Worm (Caenorhabditis elegans): ENCODE measurements around the gene mig-22.
A peak's percentile ranks its signal among the peaks of the same experiment; 100 is the strongest.

The mig-22 gene

ce11 chrIII:8767292-8767829 lies at the start of gene mig-22:
mig-22 (minus strand) TSS chrIII:8767342.
- TF ChIP-seq tbx-11 (GFP tag; IDR thresholded peaks at IDR 0.05) (no peak), sea-1 (GFP tag; conservative IDR thresholded peaks at IDR 0.05) (no peak), tbx-37 (GFP tag; conservative IDR thresholded peaks at IDR 0.05) (no peak), flt-1 (GFP tag; IDR thresholded peaks at IDR 0.05) (no peak), scrt-1 (GFP tag; IDR thresholded peaks at IDR 0.05) (no peak), pes-1 (GFP tag; IDR thresholded peaks at IDR 0.05) (no peak), ama-1 (optimal IDR thresholded peaks at IDR 0.05) (no peak), tra-4 (tag; optimal IDR thresholded peaks at IDR 0.05) (no peak), F13C5.2 (tag; optimal IDR thresholded peaks at IDR 0.05) (no peak), ceh-13 (GFP tag; optimal IDR thresholded peaks at IDR 0.05) (no peak), ets-7 (tag; optimal IDR thresholded peaks at IDR 0.05) (no peak), aly-1 (tag; optimal IDR thresholded peaks at IDR 0.05) (no peak), ceh-36 (tag; optimal IDR thresholded peaks at IDR 0.05) (no peak), hmg-4 (GFP tag; optimal IDR thresholded peaks at IDR 0.05) (no peak), B0310.2 (tag; optimal IDR thresholded peaks at IDR 0.05) (no peak), hmbx-1 (tag; optimal IDR thresholded peaks at IDR 0.05) (no peak), hnd-1 (tag; optimal IDR thresholded peaks at IDR 0.05) (no peak)

ce11 chrIII:8815699-8816098 lies 48.6 kb upstream of the mig-22 start:
- no peak for TF ChIP-seq hnd-1 (tag; optimal IDR thresholded peaks at IDR 0.05)
- no peak for TF ChIP-seq tbx-11 (GFP tag; IDR thresholded peaks at IDR 0.05)
- no peak for TF ChIP-seq flt-1 (GFP tag; IDR thresholded peaks at IDR 0.05)
- TF ChIP-seq aly-1 (tag; optimal IDR thresholded peaks at IDR 0.05) = no peak
- no peak for TF ChIP-seq ceh-36 (tag; optimal IDR thresholded peaks at IDR 0.05)
- TF ChIP-seq sea-1 (GFP tag; conservative IDR thresholded peaks at IDR 0.05) = no peak
- TF ChIP-seq scrt-1 (GFP tag; IDR thresholded peaks at IDR 0.05) = no peak
- TF ChIP-seq ceh-13 (GFP tag; optimal IDR thresholded peaks at IDR 0.05) = no peak
- TF ChIP-seq F13C5.2 (tag; optimal IDR thresholded peaks at IDR 0.05) = no peak
- no peak for TF ChIP-seq hmg-4 (GFP tag; optimal IDR thresholded peaks at IDR 0.05)

DNA sequence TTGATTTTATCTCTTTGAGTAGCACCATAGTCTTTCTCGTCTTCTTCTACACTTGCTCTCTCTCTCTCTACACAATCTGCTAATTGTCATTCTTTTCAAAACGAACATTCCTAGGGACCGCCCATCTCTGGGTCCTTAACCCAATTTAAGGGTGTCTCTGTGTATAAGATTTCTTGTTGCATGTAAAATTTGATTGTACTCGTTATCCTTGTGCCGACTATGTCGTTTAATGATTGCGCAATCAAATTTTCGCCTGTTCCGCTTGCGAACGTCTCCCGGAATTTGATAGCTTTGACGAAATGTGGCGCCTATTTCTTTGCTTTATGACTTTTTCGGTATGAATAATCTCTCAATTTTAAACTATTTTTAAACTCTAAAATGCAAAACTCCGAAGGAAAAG lies 44.0 kb upstream of the mig-22 start:
- no peak for TF ChIP-seq ceh-36 (tag; optimal IDR thresholded peaks at IDR 0.05)
- no peak for TF ChIP-seq sea-1 (GFP tag; conservative IDR thresholded peaks at IDR 0.05)

DNA sequence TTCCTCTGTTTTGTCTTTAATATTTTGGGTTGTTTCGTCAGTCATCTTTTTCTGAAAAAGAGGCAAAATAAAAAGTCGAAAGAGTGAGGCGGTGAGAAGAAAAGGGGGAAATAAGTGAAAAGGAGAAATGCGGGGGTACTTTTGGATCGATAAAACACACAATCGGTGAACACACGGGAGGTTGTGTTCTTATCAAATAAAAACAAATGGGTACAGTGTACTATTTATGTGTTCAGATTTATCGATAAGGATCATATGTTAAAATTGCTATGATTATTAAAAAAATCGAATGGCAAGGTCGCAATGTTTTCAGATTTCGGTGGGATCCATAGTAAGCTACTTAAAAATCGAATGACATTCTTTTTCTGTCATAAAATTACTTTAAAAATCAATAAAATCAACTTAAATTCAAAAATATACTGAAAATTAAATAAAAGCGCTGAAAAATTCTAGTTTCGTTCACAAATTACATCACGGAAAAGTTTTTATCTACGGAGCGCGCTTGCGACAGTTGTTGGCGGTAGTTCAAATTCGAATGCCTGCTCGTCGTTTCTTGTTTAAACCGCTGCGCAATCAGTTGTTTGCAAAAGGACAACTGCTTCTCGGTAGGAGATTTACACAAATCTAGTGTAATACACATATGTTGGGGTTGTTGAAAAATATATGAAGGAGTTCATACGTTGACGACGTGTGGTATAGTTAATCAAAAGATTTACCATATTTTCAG lies 42.3 kb upstream of the mig-22 start, which contains the start of gene prx-19:
TSS of gene prx-19 (minus strand) at position 51 of the 727 bp plus-strand sequence.
- TF ChIP-seq ama-1 (optimal IDR thresholded peaks at IDR 0.05) = no peak
- no peak for TF ChIP-seq ceh-13 (GFP tag; optimal IDR thresholded peaks at IDR 0.05)
- no peak for TF ChIP-seq hmbx-1 (tag; optimal IDR thresholded peaks at IDR 0.05)
- TF ChIP-seq aly-1 (tag; optimal IDR thresholded peaks at IDR 0.05) = no peak
- no peak for TF ChIP-seq tbx-11 (GFP tag; IDR thresholded peaks at IDR 0.05)
- no peak for TF ChIP-seq flt-1 (GFP tag; IDR thresholded peaks at IDR 0.05)
- no peak for TF ChIP-seq B0310.2 (tag; optimal IDR thresholded peaks at IDR 0.05)
- no peak for TF ChIP-seq sea-1 (GFP tag; conservative IDR thresholded peaks at IDR 0.05)
- no peak for TF ChIP-seq pes-1 (GFP tag; IDR thresholded peaks at IDR 0.05)
- no peak for TF ChIP-seq hmg-4 (GFP tag; optimal IDR thresholded peaks at IDR 0.05)
- TF ChIP-seq F13C5.2 (tag; optimal IDR thresholded peaks at IDR 0.05) = no peak

- TF ChIP-seq scrt-1 (GFP tag; IDR thresholded peaks at IDR 0.05) (no peak), ama-1 (optimal IDR thresholded peaks at IDR 0.05) (no peak), tbx-37 (GFP tag; conservative IDR thresholded peaks at IDR 0.05) (no peak), sea-1 (GFP tag; conservative IDR thresholded peaks at IDR 0.05) (no peak), F13C5.2 (tag; optimal IDR thresholded peaks at IDR 0.05) (no peak), aly-1 (tag; optimal IDR thresholded peaks at IDR 0.05) (no peak), ceh-13 (GFP tag; optimal IDR thresholded peaks at IDR 0.05) (no peak), flt-1 (GFP tag; IDR thresholded peaks at IDR 0.05) (no peak), B0310.2 (tag; optimal IDR thresholded peaks at IDR 0.05) (no peak), ets-7 (tag; optimal IDR thresholded peaks at IDR 0.05) (no peak), tbx-11 (GFP tag; IDR thresholded peaks at IDR 0.05) (no peak), hnd-1 (tag; optimal IDR thresholded peaks at IDR 0.05) (no peak)
Measured at ce11 chrIII:8807246-8807645, 40.1 kb upstream of the mig-22 start, which contains the start of gene F54F2.7. F54F2.7 (minus strand) TSS chrIII:8807346.

- TF ChIP-seq hmg-4 (GFP tag; optimal IDR thresholded peaks at IDR 0.05) = no peak
- TF ChIP-seq tbx-37 (GFP tag; conservative IDR thresholded peaks at IDR 0.05) = no peak
- TF ChIP-seq tra-4 (tag; optimal IDR thresholded peaks at IDR 0.05) = no peak
- TF ChIP-seq tbx-11 (GFP tag; IDR thresholded peaks at IDR 0.05) = no peak
- no peak for TF ChIP-seq B0310.2 (tag; optimal IDR thresholded peaks at IDR 0.05)
- TF ChIP-seq ceh-36 (tag; optimal IDR thresholded peaks at IDR 0.05) = no peak
- TF ChIP-seq hnd-1 (tag; optimal IDR thresholded peaks at IDR 0.05) = no peak
- TF ChIP-seq pes-1 (GFP tag; IDR thresholded peaks at IDR 0.05) = no peak
Measured at ce11 chrIII:8805815-8806214, 38.7 kb upstream of the mig-22 start.

DNA sequence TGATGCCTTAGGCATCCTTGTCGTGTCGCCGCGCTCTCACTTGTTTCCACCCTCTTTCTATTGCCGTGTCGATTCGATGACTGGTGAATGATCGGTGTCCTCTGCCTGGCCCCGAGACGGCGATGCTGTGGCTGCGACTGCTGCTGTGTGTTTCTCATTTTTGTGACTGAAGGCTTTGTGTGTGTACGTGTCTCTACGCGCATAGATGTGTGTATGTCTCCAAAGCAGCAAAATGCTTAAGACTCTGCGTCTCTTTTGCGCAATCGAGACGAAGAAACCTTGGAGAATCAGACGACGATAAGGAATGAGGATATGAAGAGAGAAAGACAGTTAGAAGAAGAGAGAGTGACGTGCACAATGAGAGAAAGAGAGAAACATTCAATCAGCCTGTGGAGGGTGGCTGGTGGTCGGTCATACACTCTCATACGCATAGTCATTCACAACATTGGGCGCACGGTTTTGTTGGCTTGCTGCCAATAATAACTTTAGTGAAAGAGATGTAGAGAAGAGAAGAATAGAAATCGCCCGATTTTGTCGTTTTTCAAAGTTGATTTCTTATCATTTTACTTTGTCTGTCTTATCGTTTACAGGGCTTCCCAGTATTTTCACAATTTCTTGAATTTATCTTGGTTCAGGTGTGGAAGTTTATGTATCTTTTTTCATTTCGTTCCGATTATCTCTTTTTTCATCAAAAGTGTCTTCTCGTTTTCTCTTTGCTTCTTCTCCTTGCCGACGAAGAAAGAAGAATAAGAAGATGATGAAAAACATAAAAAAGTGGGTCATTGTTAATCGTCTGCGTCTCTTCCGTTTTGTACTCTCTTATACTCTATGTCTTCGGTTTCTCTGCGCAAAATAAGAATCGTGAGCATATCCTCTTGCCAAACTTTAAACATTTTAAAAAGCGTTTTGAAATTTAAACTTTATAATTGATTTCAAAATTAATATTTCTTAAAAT lies 35.0 kb upstream of the mig-22 start:
- TF ChIP-seq tbx-37 (GFP tag; conservative IDR thresholded peaks at IDR 0.05) (0 out of 2 replicates have a peak, but pooled peaks have one; percentile 23), flt-1 (GFP tag; IDR thresholded peaks at IDR 0.05) (peak; percentile 51), scrt-1 (GFP tag; IDR thresholded peaks at IDR 0.05) (0 out of 2 replicates have a peak, but pooled peaks have one; percentile 15), tbx-11 (GFP tag; IDR thresholded peaks at IDR 0.05) (no peak), pes-1 (GFP tag; IDR thresholded peaks at IDR 0.05) (peak; percentile 61), aly-1 (tag; optimal IDR thresholded peaks at IDR 0.05) (peak; percentile 56), hmg-4 (GFP tag; optimal IDR thresholded peaks at IDR 0.05) (peak; percentile 85), ceh-13 (GFP tag; optimal IDR thresholded peaks at IDR 0.05) (no peak)
